Worm (Caenorhabditis elegans) whole organism, late embryonic: Measurements from ENCODE around the gene mog-5.

Experiments
- T23F11.4 ChIP-seq: fragments of 200-800 bp; sonication (Bioruptor generic); optimal IDR thresholded peaks from 2 replicates; lab custom pipeline; 2018; ENCODE audit warnings: mild to moderate bottlenecking, missing genetic modification characterization, missing compliant biosample characterization
- ama-1 ChIP-seq: fragments of 150-350 bp; optimal IDR thresholded peaks from 2 replicates; lab custom pipeline; 2014
- ceh-14 ChIP-seq: sonication (generic microtip); optimal IDR thresholded peaks from 2 replicates; lab custom pipeline; 2016; ENCODE audit warnings: missing genotype, missing genetic modification characterization, missing compliant biosample characterization
- ceh-18 ChIP-seq: sonication (generic microtip); optimal IDR thresholded peaks from 2 replicates; lab custom pipeline; 2016; ENCODE audit warnings: missing genetic modification characterization, missing compliant biosample characterization
- ceh-2 ChIP-seq: sonication (generic microtip); optimal IDR thresholded peaks from 2 replicates; lab custom pipeline; 2016; ENCODE audit warnings: missing genotype, missing genetic modification characterization, missing compliant biosample characterization
- ceh-30 ChIP-seq: fragments of 150-350 bp; optimal IDR thresholded peaks from 2 replicates; lab custom pipeline; 2014; ENCODE audit warnings: missing biosample characterization, missing genetic modification characterization
- ceh-34 ChIP-seq: sonication (generic microtip); optimal IDR thresholded peaks from 2 replicates; lab custom pipeline; 2016; ENCODE audit warnings: mild to moderate bottlenecking, missing genetic modification characterization, missing compliant biosample characterization
- ceh-45 ChIP-seq: fragments of 200-800 bp; sonication (Bioruptor generic); IDR thresholded peaks from 2 replicates; pipeline ENCODE4 v1.3.6; 2022; ENCODE audit warnings: missing genetic modification reagents, missing genetic modification characterization, missing compliant biosample characterization
- ceh-48 ChIP-seq: sonication (generic microtip); optimal IDR thresholded peaks from 2 replicates; lab custom pipeline; 2016; ENCODE audit warnings: missing genetic modification characterization, inconsistent platforms, missing compliant biosample characterization
- ceh-9 ChIP-seq: sonication (generic microtip); optimal IDR thresholded peaks from 2 replicates; lab custom pipeline; 2016; ENCODE audit warnings: mild to moderate bottlenecking, missing genetic modification characterization, inconsistent platforms, missing compliant biosample characterization
- dmd-4 ChIP-seq: sonication (generic microtip); optimal IDR thresholded peaks from 2 replicates; lab custom pipeline; 2016; ENCODE audit warnings: borderline replicate concordance, missing genetic modification characterization, missing compliant biosample characterization
- dve-1 ChIP-seq: sonication (generic microtip); optimal IDR thresholded peaks from 2 replicates; lab custom pipeline; 2017; ENCODE audit warnings: antibody characterized with exemption, mild to moderate bottlenecking, missing genetic modification characterization, missing compliant biosample characterization
- elt-2 ChIP-seq: sonication (generic microtip); optimal IDR thresholded peaks from 2 replicates; lab custom pipeline; 2016; ENCODE audit warnings: missing genetic modification reagents, missing genetic modification characterization, missing compliant biosample characterization
- eyg-1 ChIP-seq: sonication (generic microtip); optimal IDR thresholded peaks from 2 replicates; lab custom pipeline; 2016; ENCODE audit warnings: missing genotype, missing genetic modification characterization, missing compliant biosample characterization
- hlh-13 ChIP-seq: fragments of 200-800 bp; sonication (Bioruptor generic); optimal IDR thresholded peaks from 2 replicates; lab custom pipeline; 2018; ENCODE audit warnings: mild to moderate bottlenecking, missing genetic modification characterization, missing compliant biosample characterization
- hlh-30 ChIP-seq: sonication (generic microtip); optimal IDR thresholded peaks from 2 replicates; lab custom pipeline; 2017; ENCODE audit warnings: antibody characterized with exemption, missing genetic modification characterization, missing compliant biosample characterization; ENCODE audit not compliant: insufficient read depth
- hlh-6 ChIP-seq: sonication (generic microtip); optimal IDR thresholded peaks from 2 replicates; lab custom pipeline; 2016; ENCODE audit warnings: missing genotype, missing genetic modification characterization, missing compliant biosample characterization
- hlh-8 ChIP-seq: sonication (generic microtip); optimal IDR thresholded peaks from 2 replicates; lab custom pipeline; 2016; ENCODE audit warnings: missing genotype, missing genetic modification characterization, missing compliant biosample characterization
- lin-11 ChIP-seq: fragments of 200-800 bp; sonication (Bioruptor generic); optimal IDR thresholded peaks from 2 replicates; lab custom pipeline; 2018; ENCODE audit warnings: mild to moderate bottlenecking, missing genetic modification characterization, missing compliant biosample characterization
- madf-2 ChIP-seq: sonication (generic microtip); optimal IDR thresholded peaks from 2 replicates; lab custom pipeline; 2017; ENCODE audit warnings: missing genetic modification characterization, missing compliant biosample characterization
- nfya-1 ChIP-seq: sonication (generic microtip); optimal IDR thresholded peaks from 2 replicates; lab custom pipeline; 2017; ENCODE audit warnings: missing genetic modification characterization, mild to moderate bottlenecking, missing compliant biosample characterization, antibody characterized with exemption, moderate library complexity
- npax-4 ChIP-seq: sonication (generic microtip); optimal IDR thresholded peaks from 2 replicates; lab custom pipeline; 2016; ENCODE audit warnings: missing genetic modification characterization, missing compliant biosample characterization
- pag-3 ChIP-seq: sonication (generic microtip); optimal IDR thresholded peaks from 2 replicates; lab custom pipeline; 2016; ENCODE audit warnings: missing compliant biosample characterization, missing genetic modification characterization, borderline replicate concordance
- pax-1 ChIP-seq: fragments of 150-350 bp; optimal IDR thresholded peaks from 2 replicates; lab custom pipeline; 2014; ENCODE audit warnings: missing biosample characterization, missing genetic modification characterization
- pha-2 ChIP-seq: sonication (generic microtip); optimal IDR thresholded peaks from 2 replicates; lab custom pipeline; 2017; ENCODE audit warnings: mild to moderate bottlenecking, missing genetic modification characterization, missing compliant biosample characterization
- pha-4 ChIP-seq: fragments of 150-350 bp; optimal IDR thresholded peaks from 2 replicates; lab custom pipeline; 2018; ENCODE audit warnings: missing biosample characterization, missing genetic modification reagents, missing genetic modification characterization
- pros-1 ChIP-seq: fragments of 150-350 bp; optimal IDR thresholded peaks from 2 replicates; lab custom pipeline; 2014; ENCODE audit warnings: missing biosample characterization, missing genetic modification reagents, missing genetic modification characterization
- sdc-2 ChIP-seq: sonication (generic microtip); optimal IDR thresholded peaks from 2 replicates; lab custom pipeline; 2016; ENCODE audit warnings: missing genotype, missing genetic modification characterization, missing compliant biosample characterization
- sox-2 ChIP-seq: fragments of 200-800 bp; sonication (Bioruptor generic); IDR thresholded peaks from 2 replicates; pipeline ENCODE4 v1.3.6; 2022; ENCODE audit warnings: missing genetic modification reagents, missing genetic modification characterization, missing compliant biosample characterization
- sox-4 ChIP-seq: sonication (generic microtip); optimal IDR thresholded peaks from 2 replicates; lab custom pipeline; 2017; ENCODE audit warnings: mild to moderate bottlenecking, missing genetic modification characterization, inconsistent platforms, missing compliant biosample characterization
- tbx-2 ChIP-seq: sonication (generic microtip); optimal IDR thresholded peaks from 2 replicates; lab custom pipeline; 2016; ENCODE audit warnings: missing genetic modification characterization, missing compliant biosample characterization
- tbx-7 ChIP-seq: sonication (generic microtip); optimal IDR thresholded peaks from 2 replicates; lab custom pipeline; 2016; ENCODE audit warnings: missing genotype, missing genetic modification characterization, missing compliant biosample characterization
- unc-42 ChIP-seq: sonication (generic microtip); optimal IDR thresholded peaks from 2 replicates; lab custom pipeline; 2016; ENCODE audit warnings: missing genotype, missing genetic modification characterization, missing compliant biosample characterization
- ztf-16 ChIP-seq: sonication (generic microtip); optimal IDR thresholded peaks from 2 replicates; lab custom pipeline; 2017; ENCODE audit warnings: missing genetic modification characterization, missing compliant biosample characterization

mog-5 gene

DNA sequence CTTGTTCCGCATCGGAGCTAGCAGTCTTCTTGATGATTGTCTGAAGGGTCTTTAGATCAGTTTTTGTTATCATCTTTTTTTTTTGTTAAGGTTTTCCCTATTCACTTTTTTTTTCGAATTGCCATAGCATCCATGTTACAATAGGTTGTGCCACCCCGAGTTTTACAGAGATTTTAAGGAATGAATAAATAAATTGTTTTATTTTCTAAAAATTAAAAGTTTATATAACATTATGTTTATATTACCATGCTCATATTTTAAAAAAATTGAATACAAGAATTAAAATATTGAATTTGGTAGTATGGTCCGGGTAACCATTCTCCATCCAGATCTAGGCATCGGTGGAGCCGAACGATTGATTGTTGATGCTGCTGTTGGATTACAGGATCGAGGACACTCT is 24.4 kb upstream of the mog-5 start, which contains the start of gene algn-2:
Gene algn-2, plus strand, starts transcription at position 301 of the 400 bp plus-strand sequence.
- no peak for TF ChIP-seq ceh-48 (tag; lab: Kevin White, UChicago)
- no peak for TF ChIP-seq ceh-18
- TF ChIP-seq pros-1, result no peak
- no peak for TF ChIP-seq hlh-8 (tag; lab: Kevin White, UChicago)
- TF ChIP-seq pha-4 (tag; lab: Kevin White, UChicago), result no peak
- TF ChIP-seq pha-2 (tag; lab: Kevin White, UChicago), result no peak

DNA sequence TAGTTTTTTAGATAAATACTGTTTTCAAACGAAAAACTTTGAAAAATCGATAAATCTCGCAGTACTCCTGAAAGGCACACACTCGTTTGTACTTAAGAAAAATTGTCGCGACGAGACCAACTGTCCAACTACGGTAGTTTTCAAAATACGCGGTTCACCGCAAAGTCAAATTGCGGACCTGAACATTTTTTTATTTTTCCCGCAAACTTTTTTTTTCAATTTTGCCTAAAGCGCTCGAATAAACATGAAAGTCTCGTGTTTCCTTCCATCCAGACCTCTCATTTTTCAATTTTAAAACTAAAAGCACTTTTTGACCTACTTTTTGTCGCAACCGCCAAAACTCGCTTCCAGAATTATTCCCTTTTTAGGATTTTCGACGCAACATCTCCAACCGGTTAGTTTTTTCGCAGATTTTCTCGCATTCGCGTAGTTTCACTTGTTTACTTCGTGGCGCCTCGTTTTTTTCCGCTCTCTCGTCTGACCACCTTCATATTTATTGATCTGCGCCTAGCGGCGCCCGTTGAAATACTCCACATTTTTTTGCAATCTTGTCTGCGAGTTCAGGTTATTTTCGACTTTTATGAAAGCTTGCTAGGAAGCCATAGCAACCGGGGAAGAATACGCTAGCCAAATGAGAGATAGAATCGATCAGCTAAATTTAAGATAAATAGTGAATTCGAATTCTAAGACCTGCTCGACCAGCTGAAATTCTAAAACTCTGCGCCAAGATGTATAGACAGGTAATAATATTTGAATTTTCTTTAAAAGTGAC is 21.7 kb upstream of the mog-5 start, which contains the start of gene prdx-2:
Gene prdx-2, plus strand, starts transcription at position 729 of the 772 bp plus-strand sequence.
- TF ChIP-seq unc-42 (tag; lab: Kevin White, UChicago) (no peak), dmd-4 (tag; lab: Kevin White, UChicago) (no peak), ceh-30 (tag; lab: Kevin White, UChicago) (no peak), sdc-2 (no peak), hlh-13 (GFP tag; lab: Kevin White, UChicago) (no peak), ceh-45 (no peak), npax-4 (no peak)

DNA sequence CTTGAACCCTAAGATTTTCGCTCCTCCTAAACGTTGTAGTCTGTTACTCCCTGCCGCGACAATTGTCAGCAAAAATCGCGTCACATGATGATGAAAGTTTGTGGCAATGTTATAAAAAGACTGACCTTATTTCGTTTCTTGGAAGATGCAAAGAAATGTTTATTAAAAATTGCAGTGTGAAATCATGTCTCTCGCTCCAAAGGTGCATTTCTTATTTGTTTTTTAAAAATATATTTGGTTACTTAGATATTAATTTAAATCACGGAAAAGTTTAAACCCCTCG is 21.2 kb upstream of the mog-5 start:
- TF ChIP-seq hlh-6 (tag; lab: Kevin White, UChicago), result no peak
- no peak for TF ChIP-seq elt-2 (tag; lab: Kevin White, UChicago)
- no peak for TF ChIP-seq eyg-1 (tag; lab: Kevin White, UChicago)
- no peak for TF ChIP-seq sox-4 (tag; lab: Kevin White, UChicago)
- no peak for TF ChIP-seq pag-3 (tag; lab: Kevin White, UChicago)
- TF ChIP-seq hlh-8 (tag; lab: Kevin White, UChicago), result no peak
- no peak for TF ChIP-seq lin-11
- TF ChIP-seq ceh-18, result no peak
- no peak for TF ChIP-seq ceh-14
- no peak for TF ChIP-seq ztf-16 (tag; lab: Kevin White, UChicago)
- no peak for TF ChIP-seq ceh-9 (tag; lab: Kevin White, UChicago)
- TF ChIP-seq sdc-2, result no peak
- no peak for TF ChIP-seq unc-42 (tag; lab: Kevin White, UChicago)

DNA sequence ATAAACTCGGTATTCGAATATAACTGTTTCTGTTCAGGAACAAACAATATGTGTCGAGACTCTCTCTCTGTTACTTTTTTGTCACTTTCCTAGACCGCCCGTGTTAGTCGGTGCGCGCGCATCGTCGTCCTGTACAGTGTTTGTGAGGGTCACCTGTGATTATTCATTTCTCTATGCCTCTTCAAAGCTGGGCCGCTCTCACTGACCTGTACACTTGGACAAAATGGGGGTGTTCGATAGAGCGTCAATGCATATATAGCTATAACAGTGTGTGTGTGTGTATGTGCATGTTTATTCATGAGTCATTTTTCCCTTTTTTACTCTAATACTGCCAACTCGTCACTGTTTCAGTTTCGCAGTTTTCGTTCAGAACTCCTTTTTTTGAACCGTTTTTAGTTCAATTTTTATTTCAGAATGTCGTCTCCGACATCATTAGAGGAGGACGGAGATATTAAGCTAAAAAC is 19.7 kb upstream of the mog-5 start, which contains the start of gene pkc-3:
Gene pkc-3, plus strand, starts transcription at position 414 of the 464 bp plus-strand sequence.
- no peak for TF ChIP-seq ceh-34 (tag; lab: Kevin White, UChicago)
- TF ChIP-seq ceh-2 (tag; lab: Kevin White, UChicago), result peak; percentile 9
- peak; percentile 26 for TF ChIP-seq T23F11.4
- no peak for TF ChIP-seq madf-2
- peak; percentile 26 for TF ChIP-seq pax-1 (tag; lab: Kevin White, UChicago)
- no peak for TF ChIP-seq pha-2 (tag; lab: Kevin White, UChicago)
- peak; percentile 4 for TF ChIP-seq dve-1 (tag; lab: Kevin White, UChicago)
- TF ChIP-seq tbx-7 (tag; lab: Kevin White, UChicago), result no peak
- TF ChIP-seq pag-3 (tag; lab: Kevin White, UChicago), result no peak
- TF ChIP-seq ama-1 (lab: Kevin White, UChicago), result peak; percentile 43
- TF ChIP-seq hlh-30 (tag; lab: Kevin White, UChicago), result peak; percentile 2
- TF ChIP-seq tbx-2 (tag; lab: Kevin White, UChicago), result peak; percentile 14
- TF ChIP-seq sox-2 (GFP tag; lab: Robert Waterston, UW), result no peak
- peak; percentile 74 for TF ChIP-seq elt-2 (tag; lab: Kevin White, UChicago)
- no peak for TF ChIP-seq dmd-4 (tag; lab: Kevin White, UChicago)
- no peak for TF ChIP-seq pros-1
- TF ChIP-seq lin-11, result no peak
- peak; percentile 34 for TF ChIP-seq nfya-1 (tag; lab: Kevin White, UChicago)
